Worm (Caenorhabditis elegans) whole organism, mixed stage, embryonic: Measurements from ENCODE around the gene R07E5.5.
A peak's percentile ranks its signal among the peaks of the same experiment; 100 is the strongest.

Experiments used
- ceh-39 ChIP-seq: fragments of 150-350 bp; optimal IDR thresholded peaks from 2 replicates; lab custom pipeline; 2014; ENCODE audit warnings: missing biosample characterization, missing genetic modification characterization
- ceh-83 ChIP-seq: fragments of 200-800 bp; sonication (Bioruptor generic); optimal IDR thresholded peaks from 2 replicates; lab custom pipeline; 2018; ENCODE audit warnings: mild to moderate bottlenecking, missing genetic modification characterization, missing compliant biosample characterization
- lin-13 ChIP-seq: fragments of 150-350 bp; optimal IDR thresholded peaks from 2 replicates; lab custom pipeline; 2014; ENCODE audit warnings: missing biosample characterization, missing genetic modification characterization
- mep-1 ChIP-seq: fragments of 150-350 bp; optimal IDR thresholded peaks from 2 replicates; lab custom pipeline; 2017; ENCODE audit warnings: missing biosample characterization, missing genetic modification reagents, missing genetic modification characterization, inconsistent platforms
- nhr-12 ChIP-seq: fragments of 150-350 bp; optimal IDR thresholded peaks from 2 replicates; lab custom pipeline; 2014; ENCODE audit warnings: missing biosample characterization, missing genetic modification characterization
- nhr-76 ChIP-seq: sonication (generic microtip); optimal IDR thresholded peaks from 2 replicates; lab custom pipeline; 2017; ENCODE audit warnings: missing biosample characterization, missing genetic modification characterization
- pha-4 ChIP-seq: fragments of 150-350 bp; optimal IDR thresholded peaks from 2 replicates; lab custom pipeline; 2018; ENCODE audit warnings: missing biosample characterization, missing genetic modification reagents, missing genetic modification characterization
- snpc-4 ChIP-seq: fragments of 150-350 bp; optimal IDR thresholded peaks from 2 replicates; lab custom pipeline; 2014; ENCODE audit warnings: missing biosample characterization, missing genetic modification characterization
- unc-62 ChIP-seq: fragments of 150-350 bp; optimal IDR thresholded peaks from 2 replicates; lab custom pipeline; 2014; ENCODE audit warnings: missing biosample characterization, missing genetic modification reagents, missing genetic modification characterization

ce11 chrIII:4428797-4429196, 31.6 kb downstream of the R07E5.5 start:
- TF ChIP-seq unc-62 (no peak), pha-4 (tag; lab: Kevin White, UChicago) (no peak), nhr-76 (no peak), mep-1 (tag; lab: Kevin White, UChicago) (no peak), ceh-39 (no peak), ceh-83 (GFP tag; lab: Kevin White, UChicago) (peak; percentile 57), snpc-4 (tag; lab: Kevin White, UChicago) (no peak), lin-13 (tag; lab: Kevin White, UChicago) (no peak), nhr-12 (tag; lab: Kevin White, UChicago) (no peak)
